Fruit fly (Drosophila melanogaster) Kc167 (cell line): Measurements from ENCODE around the gene bcn92.

Experiments used
- Myc ChIP-seq: fragments of >200 bp; optimal IDR thresholded peaks from 2 replicates; lab custom pipeline; 2017; ENCODE audit warnings: missing external identifiers
- Sin3A ChIP-seq: fragments of >200 bp; optimal IDR thresholded peaks from 2 replicates; lab custom pipeline; 2018; ENCODE audit warnings: missing external identifiers
- psq ChIP-seq: fragments of >200 bp; optimal IDR thresholded peaks from 2 replicates; lab custom pipeline; 2017; ENCODE audit warnings: missing external identifiers
- ttk ChIP-seq: sonication (Bioruptor generic); optimal IDR thresholded peaks from 2 replicates; lab custom pipeline; 2017; ENCODE audit warnings: missing external identifiers

dm6 chrX:2141159-2141853 lies 8.1 kb downstream of the bcn92 start, which contains the start of gene D2hgdh:
- TF ChIP-seq psq (lab: Kevin White, UChicago) (no peak), ttk (lab: Kevin White, UChicago) (no peak), Sin3A (lab: Kevin White, UChicago) (no peak), Myc (no peak)
